Worm (Caenorhabditis elegans): ENCODE results near the gene F28D1.6.
A peak's percentile ranks its signal among the peaks of the same experiment; 100 is the strongest.

The F28D1.6 gene

DNA sequence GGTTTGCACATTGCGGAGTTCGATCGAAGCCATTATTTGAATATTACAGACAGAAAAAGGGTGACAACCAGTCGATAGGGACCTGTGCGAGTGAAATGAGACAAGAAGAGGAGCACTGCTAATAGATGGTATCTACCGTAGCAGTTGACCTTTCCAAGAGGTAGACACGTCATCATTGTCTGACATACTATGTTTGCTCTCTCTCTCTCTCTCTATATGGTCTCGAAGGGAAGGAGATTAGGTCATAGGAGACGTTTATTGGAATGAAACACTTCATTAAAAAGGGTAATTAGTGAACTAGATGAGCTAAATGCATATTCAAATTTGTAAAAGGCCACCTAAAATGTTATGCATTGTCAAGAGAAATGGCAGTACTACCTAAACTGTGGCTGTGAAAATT is 8.9 kb downstream of the F28D1.6 start, which contains the start of gene atz-1:
TSS of gene atz-1 (minus strand) at position 101 of the 400 bp plus-strand sequence.
- TF ChIP-seq sox-4 (tag; optimal IDR thresholded peaks at IDR 0.05) (no peak), pros-1 (tag; optimal IDR thresholded peaks at IDR 0.05) (no peak), che-1 (tag; optimal IDR thresholded peaks at IDR 0.05) (no peak), nhr-232 (tag; optimal IDR thresholded peaks at IDR 0.05) (no peak), ama-1 (optimal IDR thresholded peaks at IDR 0.05) (no peak), gmeb-2 (tag; optimal IDR thresholded peaks at IDR 0.05) (no peak), pax-1 (tag; optimal IDR thresholded peaks at IDR 0.05) (no peak), ceh-31 (tag; optimal IDR thresholded peaks at IDR 0.05) (no peak), pat-9 (tag; optimal IDR thresholded peaks at IDR 0.05) (no peak), hlh-8 (tag; optimal IDR thresholded peaks at IDR 0.05) (no peak), mec-3 (tag; optimal IDR thresholded peaks at IDR 0.05; ENCODE audit: borderline replicate concordance) (no peak), fax-1 (tag; optimal IDR thresholded peaks at IDR 0.05) (no peak)

DNA sequence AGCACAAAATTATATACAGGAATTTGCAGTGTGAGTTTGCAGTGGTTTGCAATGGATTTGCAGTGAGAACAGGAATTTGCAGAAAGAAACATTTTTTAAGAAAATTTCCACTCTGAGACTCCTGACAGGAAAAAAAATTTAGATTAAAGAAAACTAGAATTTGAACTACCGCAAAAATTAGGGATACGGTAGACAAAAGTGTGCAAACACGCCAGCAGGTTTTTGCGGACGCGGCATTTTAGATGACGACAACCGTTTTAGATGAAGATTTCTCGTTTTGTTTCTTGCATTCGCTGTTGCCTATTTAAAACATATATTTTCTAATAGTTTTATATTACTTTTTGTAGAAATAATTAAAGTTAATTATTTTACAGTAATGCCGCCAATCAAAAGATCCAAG is 13.1 kb downstream of the F28D1.6 start, which contains the start of gene wdr-46:
TSS of gene wdr-46 (plus strand) at position 375 of the 400 bp plus-strand sequence.
- no peak for TF ChIP-seq K02D7.2 (tag; optimal IDR thresholded peaks at IDR 0.05)
- TF ChIP-seq ceh-19 (GFP tag; optimal IDR thresholded peaks at IDR 0.05): no peak
- TF ChIP-seq elt-4 (tag; optimal IDR thresholded peaks at IDR 0.05): no peak
- TF ChIP-seq rnt-1 (tag; optimal IDR thresholded peaks at IDR 0.05): no peak
- TF ChIP-seq sdc-2 (tag; optimal IDR thresholded peaks at IDR 0.05): no peak
- no peak for TF ChIP-seq ceh-24 (tag; optimal IDR thresholded peaks at IDR 0.05)
- no peak for TF ChIP-seq ref-2 (tag; optimal IDR thresholded peaks at IDR 0.05)
- no peak for TF ChIP-seq F13H6.1 (tag; optimal IDR thresholded peaks at IDR 0.05)
- no peak for TF ChIP-seq hlh-6 (tag; optimal IDR thresholded peaks at IDR 0.05)
- no peak for TF ChIP-seq nhr-11 (tag; optimal IDR thresholded peaks at IDR 0.05)
- TF ChIP-seq syd-9 (tag; optimal IDR thresholded peaks at IDR 0.05): no peak
- TF ChIP-seq pha-4 (tag; optimal IDR thresholded peaks at IDR 0.05): no peak
- no peak for TF ChIP-seq fkh-10 (GFP tag; optimal IDR thresholded peaks at IDR 0.05)
- TF ChIP-seq fax-1 (tag; optimal IDR thresholded peaks at IDR 0.05): no peak
- no peak for TF ChIP-seq gmeb-2 (tag; optimal IDR thresholded peaks at IDR 0.05)
- peak; percentile 43 for TF ChIP-seq unc-42 (tag; optimal IDR thresholded peaks at IDR 0.05)
- no peak for TF ChIP-seq madf-2 (tag; optimal IDR thresholded peaks at IDR 0.05)
- no peak for TF ChIP-seq ets-4 (tag; optimal IDR thresholded peaks at IDR 0.05)
- TF ChIP-seq ceh-31 (tag; optimal IDR thresholded peaks at IDR 0.05): peak; percentile 38
- peak; percentile 79 for TF ChIP-seq nfya-1 (tag; optimal IDR thresholded peaks at IDR 0.05)
- TF ChIP-seq elt-2 (tag; optimal IDR thresholded peaks at IDR 0.05): peak; percentile 44
- no peak for TF ChIP-seq ceh-18 (tag; optimal IDR thresholded peaks at IDR 0.05)
- TF ChIP-seq pat-9 (tag; optimal IDR thresholded peaks at IDR 0.05): no peak
- TF ChIP-seq hlh-30 (tag; optimal IDR thresholded peaks at IDR 0.05; ENCODE audit: insufficient read depth): no peak
- no peak for TF ChIP-seq C08G9.2 (tag; optimal IDR thresholded peaks at IDR 0.05)
- TF ChIP-seq sox-4 (tag; optimal IDR thresholded peaks at IDR 0.05): no peak
- no peak for TF ChIP-seq ttx-3 (tag; optimal IDR thresholded peaks at IDR 0.05)
- peak; percentile 42 for TF ChIP-seq pax-1 (tag; optimal IDR thresholded peaks at IDR 0.05)
- TF ChIP-seq ahr-1 (tag; optimal IDR thresholded peaks at IDR 0.05): no peak
- no peak for TF ChIP-seq dmd-4 (tag; optimal IDR thresholded peaks at IDR 0.05; ENCODE audit: borderline replicate concordance)
- no peak for TF ChIP-seq ceh-2 (tag; optimal IDR thresholded peaks at IDR 0.05)
- TF ChIP-seq ceh-9 (tag; optimal IDR thresholded peaks at IDR 0.05): no peak
- TF ChIP-seq ceh-48 (tag; optimal IDR thresholded peaks at IDR 0.05): no peak
- peak; percentile 20 for TF ChIP-seq ceh-30 (tag; optimal IDR thresholded peaks at IDR 0.05)
- no peak for TF ChIP-seq hlh-15 (tag; optimal IDR thresholded peaks at IDR 0.05)
- TF ChIP-seq ama-1 (optimal IDR thresholded peaks at IDR 0.05): no peak
- no peak for TF ChIP-seq dve-1 (tag; optimal IDR thresholded peaks at IDR 0.05)
- TF ChIP-seq unc-55 (GFP tag; optimal IDR thresholded peaks at IDR 0.05): peak; percentile 38
- TF ChIP-seq C38D4.7 (GFP tag; optimal IDR thresholded peaks at IDR 0.05): no peak
- no peak for TF ChIP-seq hlh-8 (tag; optimal IDR thresholded peaks at IDR 0.05)
- no peak for TF ChIP-seq pag-3 (tag; optimal IDR thresholded peaks at IDR 0.05; ENCODE audit: borderline replicate concordance)
- no peak for TF ChIP-seq tbx-2 (tag; optimal IDR thresholded peaks at IDR 0.05)
- TF ChIP-seq K09A11.1 (tag; optimal IDR thresholded peaks at IDR 0.05; ENCODE audit: insufficient read depth): peak; percentile 9
- TF ChIP-seq zip-5 (tag; optimal IDR thresholded peaks at IDR 0.05): no peak
- TF ChIP-seq eyg-1 (tag; optimal IDR thresholded peaks at IDR 0.05): no peak
- TF ChIP-seq ceh-22 (tag; optimal IDR thresholded peaks at IDR 0.05): no peak
- TF ChIP-seq ceh-14 (tag; optimal IDR thresholded peaks at IDR 0.05): no peak
